Fruit fly (Drosophila melanogaster) whole organism: ENCODE results near the gene NSD.

Experiments
- pan ChIP-seq: fragments of >200 bp; optimal IDR thresholded peaks from 2 replicates; lab custom pipeline; 2017
- psq ChIP-seq: fragments of >200 bp; optimal IDR thresholded peaks from 2 replicates; lab custom pipeline; 2017

DNA sequence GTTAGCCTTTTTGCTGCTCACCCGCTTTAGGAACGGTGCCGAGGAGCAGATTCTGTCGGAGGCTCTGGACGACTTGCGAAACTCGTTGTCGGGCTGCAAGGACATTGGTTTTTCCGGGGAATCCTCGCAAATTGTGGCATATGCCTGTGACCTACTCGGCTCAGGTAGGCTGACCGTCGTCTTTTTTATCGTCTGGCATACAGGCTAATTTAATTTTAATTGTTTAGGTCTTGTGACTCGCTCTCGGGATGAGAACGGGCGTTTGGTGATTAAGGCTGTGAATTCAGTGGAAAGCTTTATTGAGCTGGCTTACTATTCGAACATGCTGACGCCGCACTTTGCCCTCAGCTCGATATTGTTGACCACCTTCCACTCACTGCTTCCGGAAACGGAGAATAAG lies 6.2 kb downstream of the NSD start:
- no peak for TF ChIP-seq psq (lab: Kevin White, UChicago)
- TF ChIP-seq pan (lab: Kevin White, UChicago), result no peak
